Fruit fly (Drosophila melanogaster) whole organism, wandering third instar larva: ENCODE measurements around the gene Set8.

Experiments
- Abd-B ChIP-seq: fragments of >200 bp; optimal IDR thresholded peaks from 2 replicates; lab custom pipeline; 2017; ENCODE audit warnings: missing biosample characterization, missing genetic modification characterization
- CG32264 ChIP-seq: fragments of 200-800 bp; sonication (Bioruptor generic); optimal IDR thresholded peaks from 2 replicates; lab custom pipeline; 2016; ENCODE audit warnings: missing biosample characterization, missing genetic modification characterization
- CG9705 ChIP-seq: fragments of 200-800 bp; sonication (Bioruptor generic); optimal IDR thresholded peaks from 2 replicates; lab custom pipeline; 2018; ENCODE audit warnings: missing biosample characterization, mild to moderate bottlenecking, missing genetic modification characterization
- CrebA ChIP-seq: fragments of 200-800 bp; sonication (Bioruptor generic); optimal IDR thresholded peaks from 2 replicates; lab custom pipeline; 2016; ENCODE audit warnings: missing biosample characterization, mild to moderate bottlenecking, missing genetic modification characterization, borderline replicate concordance
- Dfd ChIP-seq: fragments of >200 bp; optimal IDR thresholded peaks from 2 replicates; lab custom pipeline; 2017; ENCODE audit warnings: missing biosample characterization, missing genetic modification characterization
- Dif ChIP-seq: fragments of 200-275, 200-300 bp; sonication (Bioruptor generic); optimal IDR thresholded peaks from 2 replicates; lab custom pipeline; 2018; ENCODE audit warnings: missing biosample characterization, missing genetic modification characterization; ENCODE audit not compliant: partially characterized antibody
- GATAd ChIP-seq: sonication (Bioruptor generic); optimal IDR thresholded peaks from 2 replicates; lab custom pipeline; 2016; ENCODE audit warnings: missing biosample characterization, missing genetic modification characterization
- HLH106 ChIP-seq: fragments of 200-800 bp; optimal IDR thresholded peaks from 3 replicates; lab custom pipeline; 2019; ENCODE audit warnings: missing biosample characterization, mild to moderate bottlenecking, missing genetic modification characterization, moderate library complexity
- Hnf4 ChIP-seq: fragments of 200-800 bp; sonication (Bioruptor generic); optimal IDR thresholded peaks from 2 replicates; lab custom pipeline; 2016; ENCODE audit warnings: missing biosample characterization, mild to moderate bottlenecking, missing genetic modification characterization
- Hr78 ChIP-seq: fragments of >200 bp; optimal IDR thresholded peaks from 2 replicates; lab custom pipeline; 2017; ENCODE audit warnings: missing biosample characterization, missing genetic modification characterization
- Hr83 ChIP-seq: fragments of 200-300 bp; sonication (Bioruptor generic); optimal IDR thresholded peaks from 2 replicates; lab custom pipeline; 2016; ENCODE audit warnings: missing biosample characterization, mild to moderate bottlenecking, missing genetic modification characterization, moderate library complexity; ENCODE audit not compliant: poor library complexity, severe bottlenecking
- Jra ChIP-seq: sonication (Bioruptor generic); optimal IDR thresholded peaks from 2 replicates; lab custom pipeline; 2016; ENCODE audit warnings: missing biosample characterization, missing genetic modification characterization
- Mio ChIP-seq: sonication (Bioruptor generic); optimal IDR thresholded peaks from 2 replicates; lab custom pipeline; 2016; ENCODE audit warnings: missing biosample characterization, missing genetic modification characterization
- Myc ChIP-seq: fragments of >200 bp; optimal IDR thresholded peaks from 2 replicates; lab custom pipeline; 2017
- N ChIP-seq: fragments of >200 bp; optimal IDR thresholded peaks from 2 replicates; lab custom pipeline; 2018; ENCODE audit warnings: missing biosample characterization, missing external identifiers, missing genetic modification characterization
- OdsH ChIP-seq: fragments of 200-800 bp; sonication (Bioruptor generic); optimal IDR thresholded peaks from 2 replicates; lab custom pipeline; 2016; ENCODE audit warnings: missing biosample characterization, mild to moderate bottlenecking, missing genetic modification characterization
- Rel ChIP-seq, 2 experiments: fragments of 200-800 bp; sonication (Bioruptor generic) in 1 of 2; optimal IDR thresholded peaks; 2 replicates in 1 of 2; 3 replicates in 1 of 2; lab custom pipeline; 2016 to 2019; ENCODE audit warnings: mild to moderate bottlenecking in 2 of 2, missing biosample characterization in 2 of 2, missing genetic modification characterization in 2 of 2, moderate library complexity in 1 of 2
- Sp1 ChIP-seq: fragments of 200-800 bp; sonication (Bioruptor generic); optimal IDR thresholded peaks from 3 replicates; lab custom pipeline; 2019; ENCODE audit warnings: missing biosample characterization, mild to moderate bottlenecking, missing genetic modification characterization, moderate library complexity
- Vsx2 ChIP-seq: fragments of 200-300, 225-300 bp; sonication (Bioruptor generic); optimal IDR thresholded peaks from 2 replicates; lab custom pipeline; 2018; ENCODE audit warnings: missing biosample characterization, missing genetic modification characterization; ENCODE audit not compliant: partially characterized antibody
- br ChIP-seq: fragments of 200-800 bp; sonication (Bioruptor generic); optimal IDR thresholded peaks from 2 replicates; lab custom pipeline; 2016; ENCODE audit warnings: missing biosample characterization, missing genetic modification characterization
- brk ChIP-seq: fragments of 200-800 bp; sonication (Bioruptor generic); optimal IDR thresholded peaks from 2 replicates; lab custom pipeline; 2016; ENCODE audit warnings: missing biosample characterization, mild to moderate bottlenecking, missing genetic modification characterization
- dmrt93B ChIP-seq: fragments of 200-800 bp; sonication (Bioruptor generic); optimal IDR thresholded peaks from 2 replicates; lab custom pipeline; 2018; ENCODE audit warnings: missing biosample characterization, mild to moderate bottlenecking, missing genetic modification characterization
- dsf ChIP-seq: sonication (Bioruptor generic); optimal IDR thresholded peaks from 2 replicates; lab custom pipeline; 2016; ENCODE audit warnings: missing biosample characterization, missing genetic modification characterization, borderline replicate concordance
- ey ChIP-seq: fragments of 200-800 bp; sonication (Bioruptor generic); optimal IDR thresholded peaks from 2 replicates; lab custom pipeline; 2016; ENCODE audit warnings: missing biosample characterization, missing genetic modification characterization
- foxo ChIP-seq, 2 experiments: fragments of 200-800 bp; sonication (Bioruptor generic); optimal IDR thresholded peaks; 2 replicates in 1 of 2; 3 replicates in 1 of 2; lab custom pipeline; 2016 to 2017; ENCODE audit warnings: missing biosample characterization in 2 of 2, missing genetic modification characterization in 2 of 2
- fru ChIP-seq: fragments of 200-800 bp; sonication (Bioruptor generic); optimal IDR thresholded peaks from 3 replicates; lab custom pipeline; 2016; ENCODE audit warnings: missing biosample characterization, mild to moderate bottlenecking, missing genetic modification characterization
- h ChIP-seq: fragments of 200-800 bp; sonication (Bioruptor generic); optimal IDR thresholded peaks from 3 replicates; lab custom pipeline; 2016; ENCODE audit warnings: missing biosample characterization, mild to moderate bottlenecking, missing genetic modification characterization
- jim ChIP-seq: fragments of 175-275, 200-325 bp; sonication (Bioruptor generic); optimal IDR thresholded peaks from 2 replicates; lab custom pipeline; 2016; ENCODE audit warnings: missing biosample characterization, mild to moderate bottlenecking, missing genetic modification characterization
- lola ChIP-seq: fragments of >200 bp; optimal IDR thresholded peaks from 2 replicates; lab custom pipeline; 2017; ENCODE audit warnings: missing biosample characterization, missing genetic modification characterization
- pan ChIP-seq: fragments of >200 bp; optimal IDR thresholded peaks from 2 replicates; lab custom pipeline; 2017
- psq ChIP-seq: fragments of 200-800 bp; sonication (Bioruptor generic); optimal IDR thresholded peaks from 3 replicates; lab custom pipeline; 2017; ENCODE audit warnings: missing biosample characterization, mild to moderate bottlenecking, missing genetic modification characterization, moderate library complexity
- rgr ChIP-seq: fragments of 200-800 bp; sonication (Bioruptor generic); optimal IDR thresholded peaks from 3 replicates; lab custom pipeline; 2016; ENCODE audit warnings: missing biosample characterization, mild to moderate bottlenecking, missing genetic modification characterization
- sage ChIP-seq: fragments of 200-800 bp; sonication (Bioruptor generic); optimal IDR thresholded peaks from 2 replicates; lab custom pipeline; 2016; ENCODE audit warnings: missing biosample characterization, mild to moderate bottlenecking, missing genetic modification characterization
- sv ChIP-seq: fragments of 200-800 bp; sonication (Bioruptor generic); optimal IDR thresholded peaks from 3 replicates; lab custom pipeline; 2016; ENCODE audit warnings: missing biosample characterization, missing genetic modification characterization
- tai ChIP-seq: sonication (Bioruptor generic); optimal IDR thresholded peaks from 2 replicates; lab custom pipeline; 2016; ENCODE audit warnings: missing biosample characterization, missing genetic modification characterization
- usp ChIP-seq: fragments of >200 bp; optimal IDR thresholded peaks from 2 replicates; lab custom pipeline; 2017; ENCODE audit warnings: missing biosample characterization, missing genetic modification characterization
- woc ChIP-seq: sonication (Bioruptor generic); optimal IDR thresholded peaks from 2 replicates; lab custom pipeline; 2016; ENCODE audit warnings: missing biosample characterization, mild to moderate bottlenecking, missing genetic modification characterization

The Set8 gene

DNA sequence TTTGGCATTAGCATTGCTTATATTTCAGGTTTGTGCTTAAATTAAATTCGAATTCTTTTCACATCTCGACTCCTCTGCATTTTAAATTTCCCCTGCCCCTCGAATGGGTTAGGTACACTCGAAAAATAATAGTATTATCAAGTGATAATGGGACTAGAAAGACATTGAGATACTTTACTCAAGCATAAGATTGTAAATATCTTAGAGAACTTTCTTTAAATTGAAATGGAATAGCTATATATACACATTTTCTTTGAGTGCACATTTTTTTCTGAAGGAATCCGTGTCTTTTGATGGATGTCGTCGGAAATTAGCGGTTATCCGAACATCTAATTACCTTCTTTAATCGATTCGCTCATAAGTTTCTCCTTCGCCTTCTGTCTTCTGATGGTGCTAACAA lies 4.8 kb upstream of the Set8 start:
- TF ChIP-seq Jra (GFP tag; lab: Kevin White, UChicago) (no peak), usp (GFP tag; lab: Kevin White, UChicago) (no peak), Sp1 (peak; percentile 42), br (GFP tag; lab: Kevin White, UChicago) (no peak), Dif (GFP tag; lab: Kevin White, UChicago) (no peak), foxo (GFP tag; optimal IDR thresholded peaks at IDR 0.05; lab: Kevin White, UChicago) (peak in 1 of 2 experiments; percentile 60), HLH106 (peak; percentile 53), Myc (lab: Kevin White, UChicago) (no peak), woc (GFP tag; lab: Kevin White, UChicago) (no peak), lola (no peak), CG32264 (GFP tag; lab: Kevin White, UChicago) (no peak), dsf (GFP tag; lab: Kevin White, UChicago) (no peak), pan (lab: Kevin White, UChicago) (no peak), ey (GFP tag; lab: Kevin White, UChicago) (peak; percentile 47), N (GFP tag; lab: Kevin White, UChicago) (no peak), psq (GFP tag; lab: Kevin White, UChicago) (no peak), sage (GFP tag; lab: Kevin White, UChicago) (no peak), Mio (GFP tag; lab: Kevin White, UChicago) (no peak), Abd-B (no peak), Hr83 (no peak), Dfd (no peak), h (GFP tag; lab: Kevin White, UChicago) (peak; percentile 61), dmrt93B (no peak), sv (no peak), OdsH (peak; percentile 8), jim (no peak), CrebA (GFP tag; lab: Kevin White, UChicago) (no peak), brk (GFP tag; lab: Kevin White, UChicago) (no peak), rgr (peak; percentile 48), GATAd (GFP tag; lab: Kevin White, UChicago) (peak; percentile 14)

DNA sequence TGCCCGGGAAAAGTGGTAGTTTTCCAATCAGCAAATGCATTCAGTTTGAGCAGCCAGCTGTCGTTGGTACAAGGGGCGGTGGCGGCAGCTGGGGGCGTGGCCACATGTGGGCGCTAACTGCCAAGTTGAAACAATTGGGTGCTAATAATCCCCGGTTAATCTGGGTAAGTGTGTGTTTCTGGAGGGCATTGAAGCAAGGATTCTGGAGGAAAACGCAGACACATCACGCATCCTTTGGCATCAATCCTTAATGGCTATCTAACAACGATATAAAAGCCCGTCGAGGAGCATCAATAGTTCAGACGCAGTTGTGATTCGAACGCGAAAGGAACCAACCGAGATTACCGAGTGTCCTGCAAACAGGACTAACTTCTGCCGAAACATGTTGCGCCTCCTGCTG lies 1.3 kb upstream of the Set8 start, which contains the start of gene Crz:
Gene Crz (plus strand): TSS at position 301 of the 400 bp plus-strand sequence.
- TF ChIP-seq GATAd (GFP tag; lab: Kevin White, UChicago) (no peak), sv (no peak), N (GFP tag; lab: Kevin White, UChicago) (no peak), dmrt93B (no peak), woc (GFP tag; lab: Kevin White, UChicago) (no peak), Myc (lab: Kevin White, UChicago) (no peak), Dif (GFP tag; lab: Kevin White, UChicago) (no peak), dsf (GFP tag; lab: Kevin White, UChicago) (no peak), br (GFP tag; lab: Kevin White, UChicago) (no peak), brk (GFP tag; lab: Kevin White, UChicago) (no peak), Dfd (no peak)

dm6 chr3R:14326250-14327112 lies 10.6 kb downstream of the Set8 start, which contains the start of the genes Afti and ATPsynE:
Afti (minus strand) TSS chr3R:14326689.
ATPsynE (plus strand) TSS chr3R:14326947.
- TF ChIP-seq Myc (lab: Kevin White, UChicago) (no peak), Jra (GFP tag; lab: Kevin White, UChicago) (no peak), sv (peak; percentile 59), foxo (GFP tag; optimal IDR thresholded peaks at IDR 0.05; lab: Kevin White, UChicago) (peak in 1 of 2 experiments; percentile 82), N (GFP tag; lab: Kevin White, UChicago) (peak; percentile 68), Dfd (no peak), Mio (GFP tag; lab: Kevin White, UChicago) (no peak), Dif (GFP tag; lab: Kevin White, UChicago) (no peak), rgr (peak; percentile 71), HLH106 (peak; percentile 80), brk (GFP tag; lab: Kevin White, UChicago) (no peak), jim (peak; percentile 13), Rel (GFP tag; optimal IDR thresholded peaks at IDR 0.05; lab: Kevin White, UChicago) (no peak), Rel (tag; optimal IDR thresholded peaks at IDR 0.05; lab: Kevin White, UChicago) (peak; percentile 53), CrebA (GFP tag; lab: Kevin White, UChicago) (no peak), h (GFP tag; lab: Kevin White, UChicago) (peak; percentile 65), sage (GFP tag; lab: Kevin White, UChicago) (no peak), Vsx2 (no peak), Hnf4 (GFP tag; lab: Kevin White, UChicago) (no peak), GATAd (GFP tag; lab: Kevin White, UChicago) (peak; percentile 22), psq (GFP tag; lab: Kevin White, UChicago) (peak; percentile 51), woc (GFP tag; lab: Kevin White, UChicago) (no peak), Sp1 (peak; percentile 41), CG9705 (peak; percentile 72), fru (GFP tag; lab: Kevin White, UChicago) (no peak), br (GFP tag; lab: Kevin White, UChicago) (no peak), Hr78 (GFP tag; lab: Kevin White, UChicago) (no peak), usp (GFP tag; lab: Kevin White, UChicago) (no peak), OdsH (peak; percentile 12), dmrt93B (no peak), ey (GFP tag; lab: Kevin White, UChicago) (peak; percentile 52), dsf (GFP tag; lab: Kevin White, UChicago) (peak; percentile 48), pan (lab: Kevin White, UChicago) (no peak), Abd-B (no peak), lola (no peak), tai (GFP tag; lab: Kevin White, UChicago) (no peak), Hr83 (peak; percentile 63)
